Fruit fly (Drosophila melanogaster) whole organism, embryonic: ENCODE measurements around the gene mRpS7.

ENCODE experiments used
- CG10209 ChIP-seq: fragments of 200-800 bp; sonication (Bioruptor generic); optimal IDR thresholded peaks from 3 replicates; lab custom pipeline; 2017; ENCODE audit warnings: missing biosample characterization, mild to moderate bottlenecking, missing genetic modification characterization, missing genetic modification reagents
- CG10543 ChIP-seq: fragments of 200-800 bp; sonication (Bioruptor generic); optimal IDR thresholded peaks from 3 replicates; lab custom pipeline; 2017; ENCODE audit warnings: missing biosample characterization, mild to moderate bottlenecking, missing genetic modification characterization, moderate library complexity
- CG12299 ChIP-seq: fragments of 200-800 bp; sonication (Bioruptor generic); optimal IDR thresholded peaks from 2 replicates; lab custom pipeline; 2018; ENCODE audit warnings: missing biosample characterization, mild to moderate bottlenecking, missing genetic modification characterization
- CG1603 ChIP-seq: fragments of 200-800 bp; sonication (Bioruptor generic); optimal IDR thresholded peaks from 2 replicates; lab custom pipeline; 2019; ENCODE audit warnings: missing biosample characterization, mild to moderate bottlenecking, missing genetic modification characterization, moderate library complexity
- CG18764 ChIP-seq: fragments of 200-800 bp; sonication (Bioruptor generic); optimal IDR thresholded peaks from 3 replicates; lab custom pipeline; 2016; ENCODE audit warnings: missing biosample characterization, missing genetic modification characterization
- CG2120 ChIP-seq: fragments of 200-800 bp; sonication (Bioruptor generic); optimal IDR thresholded peaks from 3 replicates; lab custom pipeline; 2016; ENCODE audit warnings: missing biosample characterization, missing genetic modification characterization
- CG2202 ChIP-seq: fragments of 200-800 bp; sonication (Bioruptor generic); optimal IDR thresholded peaks from 2 replicates; lab custom pipeline; 2018; ENCODE audit warnings: missing biosample characterization, mild to moderate bottlenecking, missing genetic modification characterization
- CG3163 ChIP-seq: fragments of 200-800 bp; sonication (Bioruptor generic); optimal IDR thresholded peaks from 3 replicates; lab custom pipeline; 2016; ENCODE audit warnings: missing biosample characterization, missing genetic modification characterization
- CG32532 ChIP-seq: fragments of 200-800 bp; sonication (Bioruptor generic); IDR thresholded peaks from 2 replicates; pipeline ENCODE4 v1.3.6; 2022; ENCODE audit warnings: missing biosample characterization, missing genetic modification characterization
- CG33557 ChIP-seq: fragments of 200-800 bp; sonication (Bioruptor generic); optimal IDR thresholded peaks from 2 replicates; lab custom pipeline; 2019; ENCODE audit warnings: missing biosample characterization, mild to moderate bottlenecking, missing genetic modification characterization, moderate library complexity
- CG3838 ChIP-seq: fragments of 200-800 bp; sonication (Bioruptor generic); optimal IDR thresholded peaks from 3 replicates; lab custom pipeline; 2016; ENCODE audit warnings: missing biosample characterization, missing genetic modification characterization
- CG4282 ChIP-seq: fragments of 200-800 bp; sonication (Bioruptor generic); optimal IDR thresholded peaks from 2 replicates; lab custom pipeline; 2016; ENCODE audit warnings: missing biosample characterization, missing genetic modification characterization
- CG4360 ChIP-seq: fragments of 200-800 bp; sonication (Bioruptor generic); IDR thresholded peaks from 2 replicates; pipeline ENCODE4 v1.3.6; 2022; ENCODE audit warnings: missing biosample characterization, missing genetic modification characterization
- CG5245 ChIP-seq: fragments of 200-800 bp; sonication (Bioruptor generic); optimal IDR thresholded peaks from 3 replicates; lab custom pipeline; 2016; ENCODE audit warnings: missing biosample characterization, missing genetic modification characterization
- CG6854 ChIP-seq: fragments of 200-800 bp; sonication (Bioruptor generic); optimal IDR thresholded peaks from 3 replicates; lab custom pipeline; 2017; ENCODE audit warnings: missing biosample characterization, mild to moderate bottlenecking, missing genetic modification characterization
- CG7987 ChIP-seq: fragments of 200-800 bp; sonication (Bioruptor generic); optimal IDR thresholded peaks from 2 replicates; lab custom pipeline; 2018; ENCODE audit warnings: missing biosample characterization, mild to moderate bottlenecking, missing genetic modification characterization, moderate library complexity
- Doc3 ChIP-seq: fragments of 200-800 bp; sonication (Bioruptor generic); IDR thresholded peaks from 3 replicates; pipeline ENCODE4 v1.3.6; 2022; ENCODE audit warnings: missing biosample characterization, missing genetic modification characterization; ENCODE audit not compliant: partially characterized antibody
- Drgx ChIP-seq: fragments of 200-800 bp; sonication (Bioruptor generic); IDR thresholded peaks from 2 replicates; pipeline ENCODE4 v1.3.6; 2022; ENCODE audit warnings: missing biosample characterization, missing genetic modification characterization
- E2f2 ChIP-seq: fragments of 200-800 bp; sonication (Bioruptor generic); IDR thresholded peaks from 2 replicates; pipeline ENCODE4 v1.3.6; 2022; ENCODE audit warnings: missing biosample characterization, missing genetic modification characterization
- Eip74EF ChIP-seq, 2 experiments: fragments of 200-800 bp in 1 of 2; fragments of >200 bp in 1 of 2; sonication (Bioruptor generic) in 1 of 2; optimal IDR thresholded peaks; 2 replicates each; lab custom pipeline; 2017 to 2019; ENCODE audit warnings: missing biosample characterization in 2 of 2, missing genetic modification characterization in 2 of 2, mild to moderate bottlenecking in 1 of 2, moderate library complexity in 1 of 2
- Ets97D ChIP-seq: fragments of 200-800 bp; sonication (Bioruptor generic); optimal IDR thresholded peaks from 3 replicates; lab custom pipeline; 2016; ENCODE audit warnings: missing biosample characterization, missing genetic modification characterization
- Hr51 ChIP-seq, 2 experiments: fragments of 200-800 bp; sonication (Bioruptor generic); optimal IDR thresholded peaks; 2 replicates in 1 of 2; 3 replicates in 1 of 2; lab custom pipeline; 2016 to 2018; ENCODE audit warnings: missing biosample characterization in 2 of 2, missing genetic modification characterization in 2 of 2, mild to moderate bottlenecking in 1 of 2, moderate library complexity in 1 of 2
- Lim3 ChIP-seq: fragments of 200-800 bp; sonication (Bioruptor generic); IDR thresholded peaks from 2 replicates; pipeline ENCODE4 v1.3.6; 2022; ENCODE audit warnings: missing biosample characterization, missing genetic modification characterization
- Mad ChIP-seq: fragments of 200-800 bp; sonication (Bioruptor generic); optimal IDR thresholded peaks from 2 replicates; lab custom pipeline; 2016; ENCODE audit warnings: missing biosample characterization, missing genetic modification characterization
- NC2β ChIP-seq: fragments of 200-800 bp; sonication (Bioruptor generic); optimal IDR thresholded peaks from 2 replicates; lab custom pipeline; 2016; ENCODE audit warnings: missing biosample characterization, missing genetic modification characterization
- Opbp ChIP-seq: fragments of 200-800 bp; sonication (Bioruptor generic); IDR thresholded peaks from 3 replicates; pipeline ENCODE4 v1.3.6; 2022; ENCODE audit warnings: missing biosample characterization, missing genetic modification characterization; ENCODE audit not compliant: partially characterized antibody
- Sox102F ChIP-seq: fragments of 200-800 bp; sonication (Bioruptor generic); optimal IDR thresholded peaks from 2 replicates; lab custom pipeline; 2018; ENCODE audit warnings: missing biosample characterization, mild to moderate bottlenecking, missing genetic modification characterization, moderate library complexity
- ase ChIP-seq: fragments of 200-800 bp; sonication (Bioruptor generic); IDR thresholded peaks from 3 replicates; pipeline ENCODE4 v1.3.6; 2022; ENCODE audit warnings: missing biosample characterization, missing genetic modification characterization
- bcd ChIP-seq: fragments of 200-800 bp; sonication (Bioruptor generic); optimal IDR thresholded peaks from 2 replicates; lab custom pipeline; 2017; ENCODE audit warnings: missing biosample characterization, mild to moderate bottlenecking, missing genetic modification characterization
- croc ChIP-seq: fragments of 200-800 bp; sonication (Bioruptor generic); conservative IDR thresholded peaks from 3 replicates; pipeline ENCODE4 v1.3.6; 2022; ENCODE audit warnings: missing biosample characterization, missing genetic modification characterization
- cwo ChIP-seq: fragments of 200-800 bp; sonication (Bioruptor generic); optimal IDR thresholded peaks from 3 replicates; lab custom pipeline; 2017; ENCODE audit warnings: missing biosample characterization, missing genetic modification characterization, mild to moderate bottlenecking, moderate library complexity, missing genetic modification reagents
- da ChIP-seq: fragments of 200-800 bp; sonication (Bioruptor generic); optimal IDR thresholded peaks from 2 replicates; lab custom pipeline; 2016; ENCODE audit warnings: missing biosample characterization, missing genetic modification characterization
- dan ChIP-seq: fragments of 200-800 bp; sonication (Bioruptor generic); IDR thresholded peaks from 2 replicates; pipeline ENCODE4 v1.3.6; 2022; ENCODE audit warnings: missing biosample characterization, missing genetic modification characterization
- esg ChIP-seq: fragments of 200-800 bp; sonication (Bioruptor generic); conservative IDR thresholded peaks from 2 replicates; pipeline ENCODE4 v1.3.6; 2022; ENCODE audit warnings: missing biosample characterization, missing genetic modification characterization
- fd64A ChIP-seq: fragments of 200-800 bp; sonication (Bioruptor generic); optimal IDR thresholded peaks from 3 replicates; lab custom pipeline; 2018; ENCODE audit warnings: missing biosample characterization, mild to moderate bottlenecking, missing genetic modification characterization
- her ChIP-seq: fragments of 200-800 bp; sonication (Bioruptor generic); optimal IDR thresholded peaks from 2 replicates; lab custom pipeline; 2016; ENCODE audit warnings: missing biosample characterization, missing genetic modification characterization
- ind ChIP-seq: fragments of 200-800 bp; sonication (Bioruptor generic); optimal IDR thresholded peaks from 3 replicates; lab custom pipeline; 2016; ENCODE audit warnings: missing biosample characterization, missing genetic modification characterization
- kah ChIP-seq: fragments of 200-800 bp; sonication (Bioruptor generic); optimal IDR thresholded peaks from 2 replicates; lab custom pipeline; 2018; ENCODE audit warnings: missing biosample characterization, mild to moderate bottlenecking, missing genetic modification characterization
- ken ChIP-seq: fragments of 200-800 bp; sonication (Bioruptor generic); IDR thresholded peaks from 3 replicates; pipeline ENCODE4 v1.3.6; 2022; ENCODE audit warnings: missing biosample characterization, missing genetic modification characterization
- lola ChIP-seq, 3 experiments: fragments of >200 bp in 2 of 3; fragments of 200-800 bp in 1 of 3; sonication (Bioruptor generic) in 1 of 3; optimal IDR thresholded peaks; 2 replicates each; lab custom pipeline; 2017 to 2019; ENCODE audit warnings: missing biosample characterization in 3 of 3, missing genetic modification characterization in 3 of 3, mild to moderate bottlenecking in 1 of 3, moderate library complexity in 1 of 3
- nau ChIP-seq: fragments of 200-800 bp; sonication (Bioruptor generic); optimal IDR thresholded peaks from 3 replicates; lab custom pipeline; 2017; ENCODE audit warnings: missing biosample characterization, mild to moderate bottlenecking, missing genetic modification characterization, missing genetic modification reagents
- p53 ChIP-seq: fragments of 200-800 bp; sonication (Bioruptor generic); optimal IDR thresholded peaks from 2 replicates; lab custom pipeline; 2016; ENCODE audit warnings: missing biosample characterization, missing genetic modification characterization
- psq ChIP-seq: fragments of 200-800 bp; sonication (Bioruptor generic); optimal IDR thresholded peaks from 2 replicates; lab custom pipeline; 2017; ENCODE audit warnings: missing biosample characterization, missing genetic modification characterization
- pzg ChIP-seq: fragments of 200-800 bp; sonication (Bioruptor generic); optimal IDR thresholded peaks from 3 replicates; lab custom pipeline; 2018; ENCODE audit warnings: missing biosample characterization, mild to moderate bottlenecking, missing genetic modification characterization, moderate library complexity
- sd ChIP-seq: fragments of 200-800 bp; sonication (Bioruptor generic); optimal IDR thresholded peaks from 3 replicates; lab custom pipeline; 2018; ENCODE audit warnings: missing biosample characterization, mild to moderate bottlenecking, missing genetic modification characterization, moderate library complexity
- tgo ChIP-seq: fragments of 200-800 bp; sonication (Bioruptor generic); IDR thresholded peaks from 3 replicates; pipeline ENCODE4 v1.3.6; 2022; ENCODE audit warnings: missing biosample characterization, missing genetic modification characterization
- tio ChIP-seq: fragments of 200-800 bp; sonication (Bioruptor generic); optimal IDR thresholded peaks from 2 replicates; lab custom pipeline; 2017; ENCODE audit warnings: missing biosample characterization, missing genetic modification characterization, inconsistent platforms
- tx ChIP-seq: fragments of 200-800 bp; sonication (Bioruptor generic); optimal IDR thresholded peaks from 2 replicates; lab custom pipeline; 2016; ENCODE audit warnings: missing biosample characterization, missing genetic modification characterization
- wdn ChIP-seq: fragments of 200-800 bp; sonication (Bioruptor generic); IDR thresholded peaks from 2 replicates; pipeline ENCODE4 v1.3.6; 2022; ENCODE audit warnings: missing biosample characterization, missing genetic modification characterization
- zen ChIP-seq: fragments of 200-800 bp; sonication (Bioruptor generic); optimal IDR thresholded peaks from 3 replicates; lab custom pipeline; 2018; ENCODE audit warnings: missing biosample characterization, mild to moderate bottlenecking, missing genetic modification characterization, moderate library complexity

mRpS7 gene

dm6 chr2L:10362408-10363067, 23.9 kb upstream of the mRpS7 start, which contains the start of the genes Cand1 and pim (continued):
- TF ChIP-seq Opbp: no peak; the same call in 2 of the 3 replicates
- TF ChIP-seq tx (GFP tag; lab: Kevin White, UChicago): no peak
- TF ChIP-seq bcd (GFP tag; lab: Kevin White, UChicago): no peak
- no peak for TF ChIP-seq CG7987
- no peak for TF ChIP-seq Mad
- peak in 1 of 3 experiments; percentile 19 for TF ChIP-seq lola (GFP tag; optimal IDR thresholded peaks at IDR 0.05; lab: Kevin White, UChicago)
- no peak for TF ChIP-seq nau (GFP tag; lab: Kevin White, UChicago)
- no peak for TF ChIP-seq ase (GFP tag; lab: Robert Waterston, UW)
- no peak for TF ChIP-seq CG6854 (GFP tag; lab: Kevin White, UChicago)
- no peak for TF ChIP-seq ind (GFP tag; lab: Kevin White, UChicago)
- TF ChIP-seq kah (GFP tag; lab: Kevin White, UChicago): no peak
- no peak for TF ChIP-seq CG10543 (GFP tag; lab: Kevin White, UChicago)
- peak; percentile 4 for TF ChIP-seq CG2120 (GFP tag; lab: Kevin White, UChicago)
- peak; percentile 10 for TF ChIP-seq CG33557
- TF ChIP-seq CG18764: no peak
- no peak for TF ChIP-seq fd64A (GFP tag; lab: Kevin White, UChicago)
- no peak for TF ChIP-seq CG3163 (GFP tag; lab: Kevin White, UChicago)
- TF ChIP-seq esg (GFP tag; lab: Robert Waterston, UW): no peak
- no peak for TF ChIP-seq psq (GFP tag; lab: Kevin White, UChicago)
- no peak for TF ChIP-seq Eip74EF (GFP tag; optimal IDR thresholded peaks at IDR 0.05; lab: Kevin White, UChicago)
- no peak for TF ChIP-seq CG3838
- TF ChIP-seq tio (GFP tag; lab: Kevin White, UChicago): no peak
- no peak for TF ChIP-seq Hr51 (GFP tag; optimal IDR thresholded peaks at IDR 0.05; lab: Kevin White, UChicago)
- no peak for TF ChIP-seq CG32532
- no peak for TF ChIP-seq CG4360 (GFP tag; lab: Robert Waterston, UW)
- no peak for TF ChIP-seq p53 (GFP tag; lab: Kevin White, UChicago)
- TF ChIP-seq Sox102F (GFP tag; lab: Kevin White, UChicago): no peak
- TF ChIP-seq pzg (GFP tag; lab: Kevin White, UChicago): peak; percentile 58
- TF ChIP-seq zen: peak; percentile 41
- no peak for TF ChIP-seq Ets97D (GFP tag; lab: Kevin White, UChicago)
- TF ChIP-seq NC2β (GFP tag; lab: Kevin White, UChicago): no peak
- TF ChIP-seq CG12299 (tag; lab: Kevin White, UChicago): no peak
- peak; percentile 83 for TF ChIP-seq E2f2 (GFP tag; lab: Robert Waterston, UW)
- TF ChIP-seq CG5245 (GFP tag; lab: Kevin White, UChicago): no peak
- no peak for TF ChIP-seq CG2202 (tag; lab: Kevin White, UChicago)
- TF ChIP-seq wdn (GFP tag; lab: Robert Waterston, UW): no peak
- TF ChIP-seq Doc3 (GFP tag; lab: Robert Waterston, UW): peak; percentile 64; the same call in 2 of the 3 replicates
- no peak for TF ChIP-seq her
- no peak for TF ChIP-seq CG10209 (GFP tag; lab: Kevin White, UChicago)
- TF ChIP-seq CG1603 (tag; lab: Kevin White, UChicago): peak; percentile 91
- no peak for TF ChIP-seq cwo (GFP tag; lab: Kevin White, UChicago)
- no peak for TF ChIP-seq Lim3
- TF ChIP-seq Drgx (GFP tag; lab: Robert Waterston, UW): no peak
- no peak for TF ChIP-seq croc (GFP tag; lab: Robert Waterston, UW)
- no peak for TF ChIP-seq dan
- no peak for TF ChIP-seq ken (GFP tag; lab: Robert Waterston, UW)
- no peak for TF ChIP-seq tgo
- TF ChIP-seq CG4282: no peak
- peak; percentile 50 for TF ChIP-seq sd
- no peak for TF ChIP-seq da
